Worm (Caenorhabditis elegans): ENCODE measurements around the gene lipl-4.

DNA sequence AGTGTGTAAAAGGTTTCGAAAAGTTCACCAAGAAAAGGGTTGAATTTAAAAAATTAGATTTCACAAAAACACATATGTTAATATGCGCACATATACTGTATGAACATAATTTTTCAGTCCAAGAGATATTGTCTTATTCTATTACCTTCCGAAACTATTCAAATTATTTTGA lies 31.9 kb upstream of the lipl-4 start, which contains the start of gene F46E10.3:
- TF ChIP-seq nhr-2 (tag; optimal IDR thresholded peaks at IDR 0.05): no peak
- TF ChIP-seq drap-1 (GFP tag; optimal IDR thresholded peaks at IDR 0.05): no peak
- TF ChIP-seq snpc-4 (tag; optimal IDR thresholded peaks at IDR 0.05): no peak
- no peak for TF ChIP-seq ztf-11 (tag; optimal IDR thresholded peaks at IDR 0.05)
